Fruit fly (Drosophila melanogaster): ENCODE measurements around the gene AnxB11.

Gene AnxB11

dm6 chrX:16384843-16385726 is 37.0 kb downstream of the AnxB11 start, which contains the start of the genes CG9992 and CG4239 (continued):
- peak; percentile 61 for TF ChIP-seq sisA (GFP tag; IDR thresholded peaks at IDR 0.05)
- peak; percentile 50 for TF ChIP-seq shn (GFP tag; optimal IDR thresholded peaks at IDR 0.05)
- TF ChIP-seq Hr51 (GFP tag; optimal IDR thresholded peaks at IDR 0.05) = peak; percentile 36 to 59
- no peak for TF ChIP-seq CG12744 (GFP tag; optimal IDR thresholded peaks at IDR 0.05)
- peak; percentile 67 for TF ChIP-seq Oli (tag; optimal IDR thresholded peaks at IDR 0.05)
- TF ChIP-seq dpn (GFP tag; optimal IDR thresholded peaks at IDR 0.05) = peak; percentile 31 to 67
- no peak for TF ChIP-seq fd102C (GFP tag; optimal IDR thresholded peaks at IDR 0.05)
- TF ChIP-seq CG17568 (GFP tag; optimal IDR thresholded peaks at IDR 0.05) = peak; percentile 20
- peak; percentile 67 for TF ChIP-seq Ssrp (tag; optimal IDR thresholded peaks at IDR 0.05)
- no peak for TF ChIP-seq schlank (tag; optimal IDR thresholded peaks at IDR 0.05)
- peak; percentile 93 for TF ChIP-seq CG10267 (tag; optimal IDR thresholded peaks at IDR 0.05)
- no peak for TF ChIP-seq HLHmδ (GFP tag; optimal IDR thresholded peaks at IDR 0.05)
- no peak for TF ChIP-seq jigr1 (GFP tag; IDR thresholded peaks at IDR 0.05)
- peak; percentile 51; the same call in 1 of the 2 replicates for TF ChIP-seq CG10366 (GFP tag; IDR thresholded peaks at IDR 0.05)
- TF ChIP-seq CG12071 (GFP tag; optimal IDR thresholded peaks at IDR 0.05) = peak; percentile 34
- peak; percentile 53 for TF ChIP-seq fd3F (GFP tag; optimal IDR thresholded peaks at IDR 0.05)
- TF ChIP-seq CG32532 (GFP tag; IDR thresholded peaks at IDR 0.05) = peak; percentile 81
- TF ChIP-seq CG18619 (GFP tag; optimal IDR thresholded peaks at IDR 0.05) = peak; percentile 46
- TF ChIP-seq chm (GFP tag; IDR thresholded peaks at IDR 0.05) = no peak; the same call in 1 of the 2 replicates
- no peak for TF ChIP-seq ato (GFP tag; IDR thresholded peaks at IDR 0.05; ENCODE audit: partially characterized antibody)
- peak; percentile 11 for TF ChIP-seq pho (GFP tag; optimal IDR thresholded peaks at IDR 0.05)
- no peak for TF ChIP-seq CG4282 (GFP tag; optimal IDR thresholded peaks at IDR 0.05)
- peak; percentile 69 for TF ChIP-seq bbx (GFP tag; IDR thresholded peaks at IDR 0.05; ENCODE audit: partially characterized antibody)
- no peak for TF ChIP-seq CG1832 (GFP tag; optimal IDR thresholded peaks at IDR 0.05)
- TF ChIP-seq disco-r (GFP tag; optimal IDR thresholded peaks at IDR 0.05) = no peak
- TF ChIP-seq CG5245 (GFP tag; optimal IDR thresholded peaks at IDR 0.05) = no peak
- peak; percentile 85 for TF ChIP-seq Abd-B (GFP tag; optimal IDR thresholded peaks at IDR 0.05)
- peak; percentile 11 for TF ChIP-seq kah (GFP tag; optimal IDR thresholded peaks at IDR 0.05)
- no peak for TF ChIP-seq NC2β (GFP tag; optimal IDR thresholded peaks at IDR 0.05)
- no peak for TF ChIP-seq Camta (GFP tag; optimal IDR thresholded peaks at IDR 0.05)
- TF ChIP-seq ERR (GFP tag; optimal IDR thresholded peaks at IDR 0.05) = no peak
- no peak for TF ChIP-seq toy (GFP tag; IDR thresholded peaks at IDR 0.05)
- TF ChIP-seq B-H2 (GFP tag; optimal IDR thresholded peaks at IDR 0.05) = no peak
- TF ChIP-seq CG31441 (GFP tag; IDR thresholded peaks at IDR 0.05) = peak; percentile 66; the same call in 1 of the 2 replicates
- TF ChIP-seq CG7357 (GFP tag; IDR thresholded peaks at IDR 0.05) = peak; percentile 97
- TF ChIP-seq ssp (GFP tag; IDR thresholded peaks at IDR 0.05) = peak; percentile 97
- TF ChIP-seq sna (GFP tag; IDR thresholded peaks at IDR 0.05; ENCODE audit: partially characterized antibody) = no peak
- TF ChIP-seq Taf1 (GFP tag; IDR thresholded peaks at IDR 0.05) = peak; percentile 36; the same call in 1 of the 2 replicates
- peak; percentile 73 for TF ChIP-seq knrl (GFP tag; IDR thresholded peaks at IDR 0.05; ENCODE audit: partially characterized antibody)
- no peak for TF ChIP-seq salm (tag; optimal IDR thresholded peaks at IDR 0.05)
- TF ChIP-seq oc (tag; optimal IDR thresholded peaks at IDR 0.05) = no peak
- TF ChIP-seq tll (GFP tag; optimal IDR thresholded peaks at IDR 0.05) = no peak
- no peak for TF ChIP-seq run (tag; optimal IDR thresholded peaks at IDR 0.05)
- peak; percentile 61 for TF ChIP-seq CG6272 (GFP tag; IDR thresholded peaks at IDR 0.05)
- no peak for TF ChIP-seq sc (optimal IDR thresholded peaks at IDR 0.05)
- no peak for TF ChIP-seq sc (GFP tag; optimal IDR thresholded peaks at IDR 0.05)
- TF ChIP-seq CG15601 (tag; optimal IDR thresholded peaks at IDR 0.05) = peak; percentile 6
- peak; percentile 67 for TF ChIP-seq CG13775 (GFP tag; optimal IDR thresholded peaks at IDR 0.05)

Data from whole organism, embryonic.